Fruit fly (Drosophila melanogaster) whole organism, pupa: Measurements from ENCODE around the gene CG43094.

Experiments
- CG10348 ChIP-seq: fragments of 200-800 bp; sonication (Bioruptor generic); IDR thresholded peaks from 2 replicates; pipeline ENCODE4 v1.3.6; 2022; ENCODE audit warnings: missing biosample characterization, missing genetic modification characterization
- CG12605 ChIP-seq: fragments of 200-800 bp; sonication (Bioruptor generic); IDR thresholded peaks from 2 replicates; pipeline ENCODE4 v1.3.6; 2022; ENCODE audit warnings: missing biosample characterization, missing genetic modification characterization
- CG13204 ChIP-seq: fragments of 200-800 bp; sonication (Bioruptor generic); optimal IDR thresholded peaks from 2 replicates; lab custom pipeline; 2018; ENCODE audit warnings: missing biosample characterization, mild to moderate bottlenecking, missing genetic modification characterization, moderate library complexity
- CG14655 ChIP-seq: fragments of 200-800 bp; sonication (Bioruptor generic); optimal IDR thresholded peaks from 3 replicates; lab custom pipeline; 2017; ENCODE audit warnings: mild to moderate bottlenecking, missing biosample characterization, missing genetic modification reagents, missing genetic modification characterization
- CG15710 ChIP-seq: fragments of 200-800 bp; sonication (Bioruptor generic); optimal IDR thresholded peaks from 2 replicates; lab custom pipeline; 2018; ENCODE audit warnings: missing biosample characterization, mild to moderate bottlenecking, missing genetic modification characterization, moderate library complexity
- CG17806 ChIP-seq: fragments of 200-800 bp; sonication (Bioruptor generic); optimal IDR thresholded peaks from 2 replicates; lab custom pipeline; 2018; ENCODE audit warnings: missing biosample characterization, mild to moderate bottlenecking, missing genetic modification characterization, moderate library complexity
- CG32121 ChIP-seq: fragments of 200-800 bp; sonication (Bioruptor generic); IDR thresholded peaks from 2 replicates; pipeline ENCODE4 v1.3.6; 2022; ENCODE audit warnings: missing biosample characterization, missing genetic modification characterization
- CG34367 ChIP-seq: fragments of 200-800 bp; sonication (Bioruptor generic); optimal IDR thresholded peaks from 2 replicates; lab custom pipeline; 2018; ENCODE audit warnings: missing biosample characterization, mild to moderate bottlenecking, missing genetic modification characterization
- CG4496 ChIP-seq: fragments of 200-800 bp; sonication (Bioruptor generic); IDR thresholded peaks from 3 replicates; pipeline ENCODE4 v1.3.6; 2022; ENCODE audit warnings: missing biosample characterization, missing genetic modification characterization
- CG8159 ChIP-seq: fragments of 200-800 bp; sonication (Bioruptor generic); optimal IDR thresholded peaks from 3 replicates; lab custom pipeline; 2018; ENCODE audit warnings: missing biosample characterization, mild to moderate bottlenecking, missing genetic modification characterization, moderate library complexity
- CG8301 ChIP-seq: fragments of 200-800 bp; sonication (Bioruptor generic); optimal IDR thresholded peaks from 2 replicates; lab custom pipeline; 2018; ENCODE audit warnings: missing biosample characterization, mild to moderate bottlenecking, missing genetic modification characterization
- CG9948 ChIP-seq: fragments of 200-800 bp; sonication (Bioruptor generic); optimal IDR thresholded peaks from 2 replicates; lab custom pipeline; 2018; ENCODE audit warnings: missing biosample characterization, mild to moderate bottlenecking, missing genetic modification characterization, moderate library complexity
- D1 ChIP-seq: fragments of 200-800 bp; sonication (Bioruptor generic); optimal IDR thresholded peaks from 2 replicates; lab custom pipeline; 2018; ENCODE audit warnings: missing biosample characterization, mild to moderate bottlenecking, missing genetic modification characterization, moderate library complexity
- EcR ChIP-seq: fragments of 200-800 bp; sonication (Bioruptor generic); optimal IDR thresholded peaks from 3 replicates; lab custom pipeline; 2019; ENCODE audit warnings: missing biosample characterization, missing genetic modification characterization, mild to moderate bottlenecking, moderate library complexity, missing genetic modification reagents
- Ets98B ChIP-seq: fragments of 200-800 bp; sonication (Bioruptor generic); IDR thresholded peaks from 2 replicates; pipeline ENCODE4 v1.3.6; 2022; ENCODE audit warnings: missing biosample characterization, missing genetic modification characterization
- Pif1A ChIP-seq: fragments of 200-800 bp; sonication (Bioruptor generic); optimal IDR thresholded peaks from 3 replicates; lab custom pipeline; 2016; ENCODE audit warnings: missing biosample characterization, missing genetic modification characterization
- Pif1B ChIP-seq: fragments of 200-800 bp; sonication (Bioruptor generic); optimal IDR thresholded peaks from 3 replicates; lab custom pipeline; 2016; ENCODE audit warnings: missing biosample characterization, missing genetic modification characterization
- Snoo ChIP-seq: fragments of 200-800 bp; sonication (Bioruptor generic); optimal IDR thresholded peaks from 3 replicates; lab custom pipeline; 2017; ENCODE audit warnings: missing biosample characterization, mild to moderate bottlenecking, missing genetic modification characterization, inconsistent platforms
- fd96Ca ChIP-seq: fragments of 200-800 bp; sonication (Bioruptor generic); IDR thresholded peaks from 3 replicates; pipeline ENCODE4 v1.3.6; 2022; ENCODE audit warnings: missing biosample characterization, missing genetic modification characterization
- gl ChIP-seq: fragments of 200-800 bp; sonication (Bioruptor generic); optimal IDR thresholded peaks from 2 replicates; lab custom pipeline; 2018; ENCODE audit warnings: missing biosample characterization, mild to moderate bottlenecking, missing genetic modification characterization
- rn ChIP-seq: fragments of 200-800 bp; sonication (Bioruptor generic); IDR thresholded peaks from 2 replicates; pipeline ENCODE4 v1.3.6; 2022; ENCODE audit warnings: missing biosample characterization, missing genetic modification characterization

Gene CG43094

DNA sequence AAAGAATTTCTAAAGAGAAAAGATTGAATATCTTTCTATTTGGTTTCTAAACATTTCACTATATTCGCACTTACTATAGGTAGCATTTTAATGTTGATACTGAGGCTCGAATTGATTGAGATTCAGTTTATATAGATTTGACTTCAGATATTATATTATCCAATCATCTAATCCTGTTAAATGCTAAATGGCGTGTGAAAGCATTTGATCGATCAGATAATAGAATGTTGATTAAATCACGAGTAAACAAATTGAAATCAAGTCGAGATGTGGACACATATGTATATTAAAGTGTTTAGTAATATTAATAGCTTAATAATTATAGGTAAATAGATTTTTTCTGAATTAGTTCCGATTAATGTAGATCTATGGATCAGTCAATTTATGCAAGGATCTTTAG is at the start of gene CG43094:
CG43094 (minus strand) TSS at position 101 of the 400 bp plus-strand sequence.
- TF ChIP-seq CG8301 (tag; lab: Kevin White, UChicago) (no peak), fd96Ca (no peak), rn (GFP tag; lab: Robert Waterston, UW) (no peak), EcR (GFP tag; lab: Kevin White, UChicago) (no peak), CG13204 (GFP tag; lab: Kevin White, UChicago) (no peak), Snoo (tag; lab: Kevin White, UChicago) (no peak), CG10348 (GFP tag; lab: Robert Waterston, UW) (no peak), CG14655 (no peak), Pif1A (GFP tag; lab: Kevin White, UChicago) (no peak), Pif1B (GFP tag; lab: Kevin White, UChicago) (no peak), CG17806 (tag; lab: Kevin White, UChicago) (no peak), gl (tag; lab: Kevin White, UChicago) (no peak), CG32121 (no peak)

DNA sequence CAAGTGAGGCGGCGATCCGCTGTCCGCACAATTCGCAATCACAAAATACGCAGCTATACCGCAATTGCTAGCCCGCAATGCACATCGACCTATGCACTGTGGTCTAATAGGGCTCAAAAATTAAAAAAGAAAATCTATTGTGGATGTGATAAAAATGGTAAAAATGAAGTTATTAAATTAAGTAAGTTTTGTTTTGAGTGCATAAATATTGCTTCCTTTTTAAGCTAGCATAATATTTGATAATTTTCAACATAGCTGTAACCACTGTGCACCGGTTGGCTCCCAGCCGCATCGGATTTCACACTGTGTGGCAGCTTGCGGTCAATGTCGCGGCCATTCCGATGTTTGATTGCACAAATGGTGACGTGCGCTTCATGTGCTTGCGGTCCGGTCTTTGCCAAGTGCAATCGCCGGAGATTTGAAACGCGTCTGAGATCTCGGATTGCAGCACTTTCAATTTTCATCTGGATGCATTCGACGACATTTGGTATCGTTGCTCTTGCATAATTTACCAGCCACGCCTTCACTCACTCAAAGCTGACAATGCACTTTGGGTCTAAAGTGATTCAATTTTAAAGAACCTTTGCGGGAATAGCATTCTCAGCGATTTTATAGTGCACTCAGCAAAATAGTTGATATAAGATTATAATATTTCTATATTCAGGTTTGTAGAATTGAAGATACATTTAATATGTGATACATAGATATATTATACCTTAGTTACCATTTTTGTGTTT is 45.8 kb upstream of the CG43094 start:
- no peak for TF ChIP-seq Snoo (tag; lab: Kevin White, UChicago)
- TF ChIP-seq CG12605 (GFP tag; lab: Robert Waterston, UW): 0 out of 2 replicates have a peak, but pooled peaks have one; percentile 33
- peak; percentile 24 for TF ChIP-seq CG8301 (tag; lab: Kevin White, UChicago)
- TF ChIP-seq fd96Ca: peak; percentile 62; the same call in 2 of the 3 replicates
- 0 out of 2 replicates have a peak, but pooled peaks have one; percentile 7 for TF ChIP-seq rn (GFP tag; lab: Robert Waterston, UW)
- TF ChIP-seq CG4496 (GFP tag; lab: Robert Waterston, UW): peak; percentile 77; the same call in 2 of the 3 replicates
- peak; percentile 49 for TF ChIP-seq CG14655
- TF ChIP-seq CG32121: no peak
- TF ChIP-seq CG34367 (tag; lab: Kevin White, UChicago): peak; percentile 6
- peak; percentile 56 for TF ChIP-seq Ets98B (GFP tag; lab: Robert Waterston, UW)
- no peak for TF ChIP-seq EcR (GFP tag; lab: Kevin White, UChicago)
- TF ChIP-seq D1: no peak
- TF ChIP-seq CG15710 (tag; lab: Kevin White, UChicago): peak; percentile 53
- TF ChIP-seq CG9948 (tag; lab: Kevin White, UChicago): no peak
- no peak for TF ChIP-seq CG17806 (tag; lab: Kevin White, UChicago)
- TF ChIP-seq CG10348 (GFP tag; lab: Robert Waterston, UW): no peak
- no peak for TF ChIP-seq gl (tag; lab: Kevin White, UChicago)
- TF ChIP-seq CG13204 (GFP tag; lab: Kevin White, UChicago): no peak
- TF ChIP-seq CG8159: peak; percentile 56
- TF ChIP-seq Pif1A (GFP tag; lab: Kevin White, UChicago): peak; percentile 20
- TF ChIP-seq Pif1B (GFP tag; lab: Kevin White, UChicago): peak; percentile 18

DNA sequence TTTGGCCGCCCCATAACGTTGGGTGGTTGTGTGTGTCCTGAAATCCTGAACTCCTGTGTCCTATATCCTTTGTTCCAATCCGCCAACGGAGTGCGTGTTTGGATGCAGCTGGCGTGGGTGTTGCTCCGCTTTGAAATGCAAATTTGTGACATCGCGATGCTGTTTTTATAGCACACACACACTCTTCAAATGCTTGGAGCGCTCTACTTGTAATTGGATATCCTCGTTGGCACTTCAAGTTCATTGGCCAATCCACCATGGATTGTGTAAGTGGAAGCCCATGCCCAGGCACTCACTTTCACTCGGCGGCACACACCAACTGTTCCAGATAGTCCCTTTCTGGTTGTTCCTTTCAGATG is 45.3 kb upstream of the CG43094 start, which contains the start of gene CG13840:
CG13840 (minus strand) TSS at position 101 of the 359 bp plus-strand sequence.
- no peak for TF ChIP-seq CG32121
- no peak for TF ChIP-seq EcR (GFP tag; lab: Kevin White, UChicago)
- no peak for TF ChIP-seq CG8301 (tag; lab: Kevin White, UChicago)
- no peak for TF ChIP-seq CG17806 (tag; lab: Kevin White, UChicago)
- TF ChIP-seq Ets98B (GFP tag; lab: Robert Waterston, UW): no peak
- TF ChIP-seq CG12605 (GFP tag; lab: Robert Waterston, UW): no peak
- no peak for TF ChIP-seq Pif1A (GFP tag; lab: Kevin White, UChicago)
- no peak for TF ChIP-seq CG4496 (GFP tag; lab: Robert Waterston, UW)
- TF ChIP-seq CG14655: no peak

DNA sequence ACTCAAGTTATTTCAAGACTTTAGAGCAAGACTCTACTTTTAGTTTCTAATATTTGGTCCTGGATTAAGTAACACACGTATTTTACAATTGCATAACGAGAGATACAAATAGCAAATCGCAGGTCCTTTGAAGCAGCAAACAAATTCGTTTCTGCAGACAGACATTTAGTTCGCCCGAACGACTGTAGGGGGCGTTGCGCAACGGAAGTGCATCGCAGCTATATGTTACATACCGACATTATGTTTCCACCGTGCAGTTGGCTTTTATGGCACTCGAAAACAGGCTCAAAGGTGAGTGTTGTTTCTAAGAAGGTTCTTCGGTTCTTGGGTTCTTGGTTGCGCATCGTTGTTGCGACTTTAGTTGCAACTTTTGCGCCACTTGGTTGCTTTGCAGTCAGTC is 39.5 kb upstream of the CG43094 start:
- TF ChIP-seq EcR (GFP tag; lab: Kevin White, UChicago) (no peak), CG17806 (tag; lab: Kevin White, UChicago) (no peak), Ets98B (GFP tag; lab: Robert Waterston, UW) (no peak), CG8301 (tag; lab: Kevin White, UChicago) (no peak), CG13204 (GFP tag; lab: Kevin White, UChicago) (no peak), Pif1B (GFP tag; lab: Kevin White, UChicago) (no peak), CG9948 (tag; lab: Kevin White, UChicago) (no peak), D1 (no peak), Snoo (tag; lab: Kevin White, UChicago) (no peak), fd96Ca (no peak), CG32121 (no peak), CG12605 (GFP tag; lab: Robert Waterston, UW) (no peak), CG8159 (no peak), Pif1A (GFP tag; lab: Kevin White, UChicago) (no peak), CG14655 (no peak), rn (GFP tag; lab: Robert Waterston, UW) (no peak), CG10348 (GFP tag; lab: Robert Waterston, UW) (no peak), gl (tag; lab: Kevin White, UChicago) (no peak)

DNA sequence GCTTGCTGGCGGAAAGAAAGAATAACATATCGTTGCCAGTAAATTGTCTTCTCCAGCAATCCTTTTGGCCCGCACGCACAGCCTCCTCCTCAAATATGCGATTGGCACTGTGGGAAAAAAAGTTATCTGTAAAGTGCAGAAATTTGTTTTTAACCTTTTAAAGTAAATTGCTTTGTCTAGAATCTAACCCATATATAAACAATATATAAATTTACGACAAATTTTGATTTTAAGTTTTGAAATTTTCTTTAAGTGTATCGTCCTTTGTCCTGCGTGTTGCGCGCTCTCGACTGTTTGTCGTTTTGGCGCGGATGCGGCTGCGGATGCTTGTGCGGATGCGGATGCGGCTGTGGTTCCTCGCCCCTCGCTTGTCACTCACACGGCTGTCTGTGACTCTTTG is 36.3 kb upstream of the CG43094 start:
- TF ChIP-seq CG8159 (peak; percentile 16), Snoo (tag; lab: Kevin White, UChicago) (no peak)
- TF ChIP-seq, all 21 proteins: peak for 1
